Worm (Caenorhabditis elegans): Measurements from ENCODE around the gene srw-142.

DNA sequence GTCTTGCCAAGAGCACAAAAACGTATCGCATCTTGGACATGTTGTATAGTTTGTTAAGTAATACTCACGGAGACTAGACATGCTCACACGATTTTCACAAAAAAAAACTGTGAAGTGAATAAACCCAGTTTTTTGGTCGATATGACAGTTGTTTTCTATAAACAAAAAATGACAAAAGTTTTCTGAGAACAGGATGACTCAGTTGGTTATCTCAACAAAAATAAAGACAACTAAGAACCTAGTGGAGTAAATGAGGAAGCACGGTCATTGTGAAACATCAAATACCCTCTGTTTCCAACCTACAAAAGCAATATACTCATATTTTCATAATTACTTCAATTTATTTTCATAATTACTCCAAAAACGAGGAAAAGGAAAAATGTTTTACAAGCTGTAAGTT lies 12.5 kb downstream of the srw-142 start, which contains the start of gene srh-87:
- TF ChIP-seq snpc-4 (tag; optimal IDR thresholded peaks at IDR 0.05) (no peak), fos-1 (tag; optimal IDR thresholded peaks at IDR 0.05) (no peak)
